Worm (Caenorhabditis elegans): ENCODE data around the gene bli-6.

Gene bli-6

DNA sequence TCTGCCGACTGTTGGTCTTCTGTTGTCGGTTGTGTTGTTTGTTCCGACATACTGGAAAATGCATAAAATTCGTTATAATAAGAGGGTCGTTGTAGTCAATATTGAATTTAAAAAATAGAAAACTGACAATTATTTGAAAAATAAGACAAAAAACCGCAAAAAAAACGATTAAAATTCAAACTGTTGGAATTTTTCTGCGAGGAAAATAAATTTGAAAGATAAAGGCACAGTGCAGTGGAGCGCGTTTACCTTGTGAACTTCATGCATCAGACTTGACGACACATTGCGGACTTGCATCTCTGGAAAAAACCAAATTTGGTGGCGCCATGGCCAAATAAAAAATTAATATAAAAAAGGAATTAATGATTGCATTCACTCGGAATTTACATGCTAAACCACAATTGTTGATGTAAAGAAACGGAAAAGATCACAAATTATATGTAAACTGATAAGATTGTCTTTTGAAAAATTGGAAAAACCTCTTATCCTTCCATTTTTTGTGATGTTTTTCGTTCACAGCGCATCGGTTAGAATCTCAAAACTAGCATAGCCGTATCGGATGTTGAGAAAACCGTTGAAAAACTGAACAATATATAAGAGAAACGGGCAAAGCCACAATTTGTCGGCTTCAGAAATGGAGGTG is at the start of gene bli-6, which contains the start of gene hrpf-2:
Gene bli-6, plus strand, starts transcription at position 593 of the 643 bp plus-strand sequence.
Gene hrpf-2, minus strand, starts transcription at position 51 of the 643 bp plus-strand sequence.
- TF ChIP-seq nhr-6 (tag; optimal IDR thresholded peaks at IDR 0.05) (peak; percentile 27), C34F6.9 (tag; optimal IDR thresholded peaks at IDR 0.05) (peak; percentile 83), R02D3.7 (tag; optimal IDR thresholded peaks at IDR 0.05) (peak; percentile 54), nhr-21 (tag; optimal IDR thresholded peaks at IDR 0.05) (peak; percentile 39), lsy-2 (tag; optimal IDR thresholded peaks at IDR 0.05) (peak; percentile 76 to 85), F13H6.1 (tag; optimal IDR thresholded peaks at IDR 0.05) (peak; percentile 41), zag-1 (tag; optimal IDR thresholded peaks at IDR 0.05) (no peak), ceh-82 (tag; optimal IDR thresholded peaks at IDR 0.05) (no peak), unc-55 (GFP tag; optimal IDR thresholded peaks at IDR 0.05) (peak; percentile 85), nhr-129 (tag; optimal IDR thresholded peaks at IDR 0.05) (peak; percentile 72), nhr-237 (tag; optimal IDR thresholded peaks at IDR 0.05) (no peak), lin-39 (tag; optimal IDR thresholded peaks at IDR 0.05) (no peak), sma-3 (GFP tag; optimal IDR thresholded peaks at IDR 0.05) (peak; percentile 71), nhr-25 (tag; optimal IDR thresholded peaks at IDR 0.05) (peak; percentile 66), ztf-11 (tag; optimal IDR thresholded peaks at IDR 0.05) (no peak), mbf-1 (tag; optimal IDR thresholded peaks at IDR 0.05) (peak; percentile 4), snpc-4 (tag; optimal IDR thresholded peaks at IDR 0.05) (peak; percentile 50), blmp-1 (tag; optimal IDR thresholded peaks at IDR 0.05; ENCODE audit: insufficient read depth) (peak; percentile 13), gmeb-1 (tag; optimal IDR thresholded peaks at IDR 0.05) (peak; percentile 86), ZK546.5 (tag; optimal IDR thresholded peaks at IDR 0.05) (peak; percentile 20), mab-5 (tag; optimal IDR thresholded peaks at IDR 0.05) (peak; percentile 50), sma-9 (GFP tag; optimal IDR thresholded peaks at IDR 0.05) (peak; percentile 64), sma-9 (tag; optimal IDR thresholded peaks at IDR 0.05) (no peak), fos-1 (tag; optimal IDR thresholded peaks at IDR 0.05) (peak; percentile 37), crh-2 (tag; optimal IDR thresholded peaks at IDR 0.05) (peak; percentile 81), ztf-4 (tag; optimal IDR thresholded peaks at IDR 0.05) (no peak)

DNA sequence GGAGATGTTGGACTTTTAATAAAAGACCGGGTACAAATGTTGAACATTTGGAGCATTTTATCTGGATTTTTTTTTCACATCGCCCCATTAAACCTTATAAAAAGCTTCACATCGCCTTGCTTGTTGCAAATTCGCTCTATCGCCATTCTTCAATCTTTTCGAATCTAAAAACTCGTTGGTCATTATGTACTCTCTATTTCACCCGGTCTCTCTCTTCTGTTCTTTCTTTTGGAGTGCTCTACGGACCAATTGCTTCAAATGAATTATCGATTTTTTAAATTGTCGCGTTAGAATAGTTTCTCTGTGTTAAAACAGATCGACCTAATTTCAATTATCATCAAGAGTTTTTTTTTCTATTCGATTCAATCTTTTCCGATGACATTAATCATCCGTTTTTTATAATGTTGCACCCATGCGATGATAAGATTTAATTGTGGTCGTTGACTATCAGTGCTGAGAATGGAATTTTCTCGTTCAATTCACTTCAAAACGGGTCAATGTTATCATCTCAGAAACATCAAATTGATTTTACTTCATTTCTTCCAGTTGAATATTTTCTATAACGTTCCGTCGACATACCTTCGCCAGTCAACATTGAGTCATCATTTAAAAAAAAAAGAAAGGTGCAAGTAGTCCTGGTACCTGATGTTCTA is 49.4 kb upstream of the bli-6 start:
- peak; percentile 63 for TF ChIP-seq unc-55 (GFP tag; optimal IDR thresholded peaks at IDR 0.05)
- TF ChIP-seq C34F6.9 (tag; optimal IDR thresholded peaks at IDR 0.05) = peak; percentile 63
- no peak for TF ChIP-seq snpc-4 (tag; optimal IDR thresholded peaks at IDR 0.05)
- TF ChIP-seq fos-1 (tag; optimal IDR thresholded peaks at IDR 0.05) = peak; percentile 75
- no peak for TF ChIP-seq nhr-23 (tag; optimal IDR thresholded peaks at IDR 0.05)
- TF ChIP-seq lsy-2 (tag; optimal IDR thresholded peaks at IDR 0.05) = peak in 1 of 2 experiments; percentile 41
- no peak for TF ChIP-seq sem-4 (tag; optimal IDR thresholded peaks at IDR 0.05)

DNA sequence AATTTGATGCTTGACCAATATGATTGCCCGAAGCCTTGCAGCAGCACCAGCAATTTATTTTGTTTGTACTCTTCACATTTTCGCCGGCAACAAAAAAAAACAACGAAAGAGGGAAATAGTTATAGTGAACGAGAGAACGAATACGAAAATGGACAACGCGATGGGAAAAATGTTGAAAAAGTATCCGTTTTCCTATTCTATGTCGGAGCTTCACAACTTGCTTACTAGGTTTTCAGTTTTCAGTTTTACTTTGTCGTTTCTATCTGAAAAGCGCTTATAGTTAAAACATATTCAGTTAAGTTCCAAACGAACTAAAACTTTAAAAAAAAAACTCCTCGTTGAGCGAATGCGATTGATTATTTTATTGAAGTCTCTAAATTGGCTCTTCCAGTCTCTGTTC is 48.7 kb upstream of the bli-6 start:
- TF ChIP-seq fos-1 (tag; optimal IDR thresholded peaks at IDR 0.05) (no peak), ZK546.5 (tag; optimal IDR thresholded peaks at IDR 0.05) (no peak)

DNA sequence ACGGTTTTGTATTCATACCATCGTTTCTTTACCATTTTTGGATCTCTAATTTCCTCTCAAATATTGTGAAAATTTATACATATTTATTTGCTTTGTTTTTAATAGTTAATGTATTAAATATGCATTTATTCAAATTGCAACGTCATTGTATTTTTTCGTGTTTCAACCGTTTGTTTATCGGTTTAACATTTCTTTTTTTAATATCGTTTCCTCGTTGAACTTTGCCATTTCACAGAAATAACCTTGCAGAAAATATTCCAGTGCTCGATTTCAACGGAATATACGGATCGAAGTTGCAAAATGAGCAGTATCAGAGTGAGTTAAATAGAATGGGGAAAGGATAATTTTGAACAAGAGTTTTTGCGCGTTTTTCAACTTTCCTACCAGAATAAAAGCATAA is 47.5 kb upstream of the bli-6 start, which contains the start of gene seu-1:
Gene seu-1, plus strand, starts transcription at position 301 of the 400 bp plus-strand sequence.
- TF ChIP-seq nhr-11 (tag; optimal IDR thresholded peaks at IDR 0.05) (no peak), ztf-11 (tag; optimal IDR thresholded peaks at IDR 0.05) (no peak), ama-1 (optimal IDR thresholded peaks at IDR 0.05) (no peak), sma-9 (GFP tag; optimal IDR thresholded peaks at IDR 0.05) (no peak), sma-9 (tag; optimal IDR thresholded peaks at IDR 0.05) (no peak), unc-39 (tag; optimal IDR thresholded peaks at IDR 0.05) (no peak), nhr-129 (tag; optimal IDR thresholded peaks at IDR 0.05) (no peak), ZK546.5 (tag; optimal IDR thresholded peaks at IDR 0.05) (no peak), blmp-1 (tag; optimal IDR thresholded peaks at IDR 0.05; ENCODE audit: insufficient read depth) (no peak), mdl-1 (tag; optimal IDR thresholded peaks at IDR 0.05) (no peak), R02D3.7 (tag; optimal IDR thresholded peaks at IDR 0.05) (no peak), zag-1 (tag; optimal IDR thresholded peaks at IDR 0.05) (no peak), nhr-77 (tag; optimal IDR thresholded peaks at IDR 0.05) (no peak)

DNA sequence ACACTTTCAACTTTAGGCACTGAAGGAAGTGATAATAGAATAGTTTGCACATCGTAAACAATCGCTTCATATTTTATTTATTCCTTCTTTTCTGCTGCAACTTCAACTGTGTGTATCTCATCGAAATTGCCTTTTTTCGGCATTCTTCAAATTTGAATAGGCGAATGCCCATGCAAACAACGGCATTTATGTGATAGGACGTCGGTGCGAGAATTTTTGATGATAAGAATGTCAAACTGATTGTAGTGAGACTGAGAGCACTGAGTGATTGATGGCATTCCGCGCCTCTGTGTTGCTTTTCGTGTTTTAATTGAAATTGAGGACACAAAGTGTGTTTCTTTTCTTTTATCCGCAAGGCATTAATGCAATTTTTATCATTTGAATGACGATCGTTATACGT is 46.1 kb upstream of the bli-6 start:
- peak; percentile 68 for TF ChIP-seq fos-1 (tag; optimal IDR thresholded peaks at IDR 0.05)
- no peak for TF ChIP-seq nhr-21 (tag; optimal IDR thresholded peaks at IDR 0.05)
- no peak for TF ChIP-seq nhr-11 (tag; optimal IDR thresholded peaks at IDR 0.05)
- TF ChIP-seq nhr-129 (tag; optimal IDR thresholded peaks at IDR 0.05) = no peak
- no peak for TF ChIP-seq ceh-82 (tag; optimal IDR thresholded peaks at IDR 0.05)

Measured in whole organism, L2 larva.